Fruit fly (Drosophila melanogaster): ENCODE measurements around the gene CG6607.

DNA sequence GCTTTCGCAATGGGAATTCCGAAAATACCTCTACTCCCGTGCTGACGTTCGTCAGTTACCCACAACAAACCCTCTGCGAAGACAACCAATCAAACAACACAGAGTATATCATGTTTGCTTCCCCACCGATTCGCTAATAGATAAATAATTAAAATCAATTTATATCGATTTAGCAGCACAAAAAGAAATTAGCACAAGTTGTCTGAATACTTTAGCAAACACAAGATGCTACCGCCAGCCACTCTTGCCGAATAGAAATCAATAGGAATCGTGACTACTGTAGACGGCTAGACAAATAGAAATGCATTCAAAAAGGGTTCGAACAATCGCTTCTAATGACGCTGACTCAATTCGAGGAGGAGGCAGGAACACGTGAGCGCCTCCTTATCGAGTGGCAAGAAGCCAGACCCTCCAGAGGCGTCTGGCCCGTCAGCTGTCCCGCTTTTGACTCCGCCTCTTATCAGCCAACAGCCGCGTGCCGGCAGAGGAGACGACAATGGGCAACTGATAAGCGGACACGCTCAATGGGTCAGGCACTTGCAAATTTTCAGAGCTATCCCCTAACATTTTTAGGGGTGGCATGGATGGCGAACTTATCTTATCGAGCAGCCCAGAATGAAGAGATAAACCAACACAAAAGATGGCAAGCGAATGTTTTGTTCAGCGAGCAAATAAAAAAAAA, 40.5 kb downstream of the CG6607 start:
- TF ChIP-seq CG8478 (optimal IDR thresholded peaks at IDR 0.05) (no peak), CTCF (optimal IDR thresholded peaks at IDR 0.05) (no peak)

Measured in S2 (cell line).